Fruit fly (Drosophila melanogaster): ENCODE measurements around the gene CG10616.
A peak's percentile ranks its signal among the peaks of the same experiment; 100 is the strongest.

CG10616 gene

DNA sequence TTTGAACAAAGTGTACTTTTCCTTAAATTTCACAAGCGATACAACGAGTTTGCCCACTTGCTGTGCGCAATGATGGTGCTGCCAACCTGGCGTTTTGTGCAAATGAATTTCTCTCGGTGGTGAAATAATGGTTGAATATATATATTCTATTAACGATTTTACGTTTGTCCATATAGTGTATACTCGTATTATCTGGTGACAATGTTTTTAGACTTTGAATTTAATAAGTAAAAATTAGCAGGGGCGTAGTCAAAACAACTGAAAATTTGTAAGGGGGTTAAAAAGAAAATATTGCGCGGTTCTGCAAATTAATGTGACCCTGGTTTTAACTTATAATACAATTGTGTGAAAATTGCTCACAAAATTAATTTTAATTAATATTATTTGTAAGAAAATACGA is 52.4 kb downstream of the CG10616 start, which contains the start of the genes ver and Gcn5 (continued):
- TF ChIP-seq usp (GFP tag; optimal IDR thresholded peaks at IDR 0.05) = no peak
- TF ChIP-seq Bgb (GFP tag; IDR thresholded peaks at IDR 0.05; ENCODE audit: partially characterized antibody) = no peak
- peak; percentile 74 for TF ChIP-seq CG8281 (tag; optimal IDR thresholded peaks at IDR 0.05)
- TF ChIP-seq Eip74EF (GFP tag; optimal IDR thresholded peaks at IDR 0.05) = peak in 1 of 2 experiments; percentile 81
- peak; percentile 70 for TF ChIP-seq CG8089 (GFP tag; optimal IDR thresholded peaks at IDR 0.05)
- TF ChIP-seq Mad (GFP tag; optimal IDR thresholded peaks at IDR 0.05) = peak; percentile 89
- TF ChIP-seq CG17829 (tag; optimal IDR thresholded peaks at IDR 0.05) = peak; percentile 91
- peak; percentile 84 for TF ChIP-seq onecut (GFP tag; IDR thresholded peaks at IDR 0.05)
- peak; percentile 86 for TF ChIP-seq CG31224 (GFP tag; IDR thresholded peaks at IDR 0.05)
- peak; percentile 11 for TF ChIP-seq da (GFP tag; optimal IDR thresholded peaks at IDR 0.05)
- TF ChIP-seq CG4820 (GFP tag; optimal IDR thresholded peaks at IDR 0.05) = peak; percentile 86
- no peak for TF ChIP-seq cg (GFP tag; optimal IDR thresholded peaks at IDR 0.05)
- 0 out of 2 replicates have a peak, but pooled peaks have one; percentile 18 for TF ChIP-seq crol (GFP tag; IDR thresholded peaks at IDR 0.05)
- peak; percentile 78 for TF ChIP-seq Oaz (GFP tag; IDR thresholded peaks at IDR 0.05)
- peak; percentile 90 for TF ChIP-seq chn (GFP tag; optimal IDR thresholded peaks at IDR 0.05)
- TF ChIP-seq Atf-2 (GFP tag; optimal IDR thresholded peaks at IDR 0.05) = peak; percentile 54
- peak; percentile 82 for TF ChIP-seq wdn (GFP tag; IDR thresholded peaks at IDR 0.05)
- TF ChIP-seq ase (GFP tag; IDR thresholded peaks at IDR 0.05) = peak; percentile 91
- TF ChIP-seq trem (tag; optimal IDR thresholded peaks at IDR 0.05) = peak; percentile 100
- 0 out of 2 replicates have a peak, but pooled peaks have one; percentile 52 for TF ChIP-seq aop (GFP tag; IDR thresholded peaks at IDR 0.05)
- TF ChIP-seq CG15696 (tag; optimal IDR thresholded peaks at IDR 0.05) = peak; percentile 84
- no peak for TF ChIP-seq CG14965 (GFP tag; optimal IDR thresholded peaks at IDR 0.05; ENCODE audit: borderline replicate concordance)
- TF ChIP-seq CG7928 (GFP tag; optimal IDR thresholded peaks at IDR 0.05) = peak; percentile 79
- TF ChIP-seq bcd (GFP tag; optimal IDR thresholded peaks at IDR 0.05) = peak; percentile 92
- TF ChIP-seq Hmx (GFP tag; optimal IDR thresholded peaks at IDR 0.05) = peak; percentile 89
- peak; percentile 79 for TF ChIP-seq CG8944 (GFP tag; optimal IDR thresholded peaks at IDR 0.05)
- peak; percentile 90 for TF ChIP-seq Oli (tag; optimal IDR thresholded peaks at IDR 0.05)
- peak; percentile 91 for TF ChIP-seq NFAT (GFP tag; IDR thresholded peaks at IDR 0.05)
- TF ChIP-seq dati (GFP tag; IDR thresholded peaks at IDR 0.05) = peak; percentile 79
- 0 out of 2 replicates have a peak, but pooled peaks have one; percentile 13 for TF ChIP-seq bbx (GFP tag; IDR thresholded peaks at IDR 0.05; ENCODE audit: partially characterized antibody)
- peak; percentile 95 for TF ChIP-seq CG12659 (GFP tag; optimal IDR thresholded peaks at IDR 0.05)
- peak; percentile 86 for TF ChIP-seq CG9437 (GFP tag; optimal IDR thresholded peaks at IDR 0.05)
- TF ChIP-seq CG5180 (GFP tag; optimal IDR thresholded peaks at IDR 0.05) = peak; percentile 74
- TF ChIP-seq CG11560 (tag; IDR thresholded peaks at IDR 0.05) = peak; percentile 78; the same call in 2 of the 3 replicates
- peak; percentile 85 for TF ChIP-seq Ets97D (GFP tag; optimal IDR thresholded peaks at IDR 0.05)
- TF ChIP-seq CG30431 (GFP tag; optimal IDR thresholded peaks at IDR 0.05) = peak; percentile 86
- peak; percentile 20 for TF ChIP-seq CG15073 (GFP tag; optimal IDR thresholded peaks at IDR 0.05)
- TF ChIP-seq Hr39 (optimal IDR thresholded peaks at IDR 0.05) = no peak
- peak; percentile 53; the same call in 1 of the 2 replicates for TF ChIP-seq Doc2 (GFP tag; IDR thresholded peaks at IDR 0.05)
- TF ChIP-seq CG3065 (GFP tag; optimal IDR thresholded peaks at IDR 0.05) = peak; percentile 65
- TF ChIP-seq Dip3 (GFP tag; optimal IDR thresholded peaks at IDR 0.05) = peak; percentile 89
- peak; percentile 80 for TF ChIP-seq CG9609 (GFP tag; optimal IDR thresholded peaks at IDR 0.05)
- TF ChIP-seq HLHmδ (GFP tag; optimal IDR thresholded peaks at IDR 0.05) = no peak
- peak; percentile 84 for TF ChIP-seq dmrt11E (tag; optimal IDR thresholded peaks at IDR 0.05)
- TF ChIP-seq Hr3 (GFP tag; optimal IDR thresholded peaks at IDR 0.05) = peak; percentile 93
- peak; percentile 62 for TF ChIP-seq dm (GFP tag; optimal IDR thresholded peaks at IDR 0.05)
- TF ChIP-seq CG2202 (tag; optimal IDR thresholded peaks at IDR 0.05) = peak; percentile 87
- TF ChIP-seq pum (GFP tag; optimal IDR thresholded peaks at IDR 0.05) = peak; percentile 85
- TF ChIP-seq CG1832 (GFP tag; optimal IDR thresholded peaks at IDR 0.05) = no peak
- TF ChIP-seq az2 (GFP tag; optimal IDR thresholded peaks at IDR 0.05) = peak; percentile 92
- TF ChIP-seq CG2678 (tag; optimal IDR thresholded peaks at IDR 0.05) = peak; percentile 95
